Fruit fly (Drosophila melanogaster): ENCODE data around the gene CG5217.

dm6 chr3R:19211778-19212177, 36.2 kb downstream of the CG5217 start, which contains the start of gene cry:
- TF ChIP-seq CG9948 (tag; optimal IDR thresholded peaks at IDR 0.05) (peak; percentile 95), CG34367 (tag; optimal IDR thresholded peaks at IDR 0.05) (peak; percentile 91), Ets98B (GFP tag; IDR thresholded peaks at IDR 0.05) (peak; percentile 76), Pif1B (GFP tag; optimal IDR thresholded peaks at IDR 0.05) (peak; percentile 84), EcR (GFP tag; optimal IDR thresholded peaks at IDR 0.05) (no peak), CG14655 (GFP tag; optimal IDR thresholded peaks at IDR 0.05) (peak; percentile 95), CG8301 (tag; optimal IDR thresholded peaks at IDR 0.05) (peak; percentile 90), gl (tag; optimal IDR thresholded peaks at IDR 0.05) (peak; percentile 77), CG15710 (tag; optimal IDR thresholded peaks at IDR 0.05) (peak; percentile 95)

All from whole organism, pupa.